Worm (Caenorhabditis elegans) whole organism, young adult: ENCODE measurements around the gene lgc-46.

Experiments
- B0019.2 ChIP-seq: fragments of 200-800 bp; sonication (Bioruptor generic); conservative IDR thresholded peaks from 2 replicates; pipeline ENCODE4 v1.3.6; 2022; ENCODE audit warnings: missing genetic modification reagents, missing genetic modification characterization, missing compliant biosample characterization
- B0261.1 ChIP-seq: sonication (generic microtip); optimal IDR thresholded peaks from 2 replicates; lab custom pipeline; 2016; ENCODE audit warnings: mild to moderate bottlenecking, missing genetic modification characterization, moderate library complexity, missing compliant biosample characterization
- C06A6.2 ChIP-seq: fragments of 200-800 bp; sonication (Bioruptor generic); conservative IDR thresholded peaks from 2 replicates; pipeline ENCODE4 v1.3.6; 2022; ENCODE audit warnings: missing genetic modification characterization, missing compliant biosample characterization
- F55B11.4 ChIP-seq: sonication (generic microtip); optimal IDR thresholded peaks from 2 replicates; lab custom pipeline; 2016; ENCODE audit warnings: missing compliant biosample characterization, missing genetic modification characterization, borderline replicate concordance; ENCODE audit not compliant: insufficient read depth
- F57C9.4 ChIP-seq: sonication (generic microtip); optimal IDR thresholded peaks from 2 replicates; lab custom pipeline; 2017; ENCODE audit warnings: mild to moderate bottlenecking, missing genetic modification characterization, missing compliant biosample characterization
- K11D2.4 ChIP-seq: fragments of 200-800 bp; sonication (Bioruptor generic); IDR thresholded peaks from 2 replicates; pipeline ENCODE4 v1.3.6; 2022; ENCODE audit warnings: missing genetic modification reagents, missing genetic modification characterization, missing compliant biosample characterization
- T26A5.8 ChIP-seq: sonication (generic microtip); optimal IDR thresholded peaks from 2 replicates; lab custom pipeline; 2016; ENCODE audit warnings: missing genetic modification characterization, missing compliant biosample characterization
- Y67H2A.10 ChIP-seq: fragments of 200-800 bp; sonication (Bioruptor generic); conservative IDR thresholded peaks from 2 replicates; pipeline ENCODE4 v1.3.6; 2022; ENCODE audit warnings: missing genetic modification reagents, missing genetic modification characterization, missing compliant biosample characterization
- Y79H2A.3 ChIP-seq: fragments of 200-800 bp; sonication (Bioruptor generic); conservative IDR thresholded peaks from 2 replicates; pipeline ENCODE4 v1.3.6; 2022; ENCODE audit warnings: missing genetic modification reagents, missing genetic modification characterization, missing compliant biosample characterization
- Y95B8A.8 ChIP-seq: fragments of 200-800 bp; sonication (Bioruptor generic); IDR thresholded peaks from 2 replicates; pipeline ENCODE4 v1.3.6; 2022; ENCODE audit warnings: missing genetic modification reagents, missing genetic modification characterization, missing compliant biosample characterization
- akir-1 ChIP-seq: fragments of 200-800 bp; sonication (Bioruptor generic); optimal IDR thresholded peaks from 2 replicates; lab custom pipeline; 2018; ENCODE audit warnings: mild to moderate bottlenecking, missing genetic modification characterization, moderate library complexity, missing compliant biosample characterization
- attf-3 ChIP-seq: fragments of 200-800 bp; sonication (Bioruptor generic); conservative IDR thresholded peaks from 2 replicates; pipeline ENCODE4 v1.3.6; 2022; ENCODE audit warnings: missing genetic modification reagents, missing genetic modification characterization, missing compliant biosample characterization
- attf-6 ChIP-seq: fragments of 200-800 bp; sonication (Bioruptor generic); IDR thresholded peaks from 2 replicates; pipeline ENCODE4 v1.3.6; 2022; ENCODE audit warnings: missing genetic modification reagents, missing genetic modification characterization, missing compliant biosample characterization
- bed-2 ChIP-seq: fragments of 200-800 bp; sonication (Bioruptor generic); IDR thresholded peaks from 2 replicates; pipeline ENCODE4 v1.3.6; 2022; ENCODE audit warnings: missing genetic modification reagents, missing genetic modification characterization, missing compliant biosample characterization
- cebp-2 ChIP-seq: fragments of 200-800 bp; sonication (Bioruptor generic); IDR thresholded peaks from 2 replicates; pipeline ENCODE4 v1.3.6; 2022; ENCODE audit warnings: missing genetic modification characterization, missing compliant biosample characterization
- ceh-100 ChIP-seq: fragments of 200-800 bp; sonication (Bioruptor generic); IDR thresholded peaks from 2 replicates; pipeline ENCODE4 v1.3.6; 2022; ENCODE audit warnings: missing genetic modification reagents, missing genetic modification characterization, missing compliant biosample characterization
- ceh-91 ChIP-seq: fragments of 200-800 bp; sonication (Bioruptor generic); IDR thresholded peaks from 2 replicates; pipeline ENCODE4 v1.3.6; 2022; ENCODE audit warnings: missing genetic modification reagents, missing genetic modification characterization, missing compliant biosample characterization
- dpff-1 ChIP-seq: sonication (generic microtip); optimal IDR thresholded peaks from 2 replicates; lab custom pipeline; 2017; ENCODE audit warnings: mild to moderate bottlenecking, missing genetic modification characterization, missing compliant biosample characterization
- egl-18 ChIP-seq: fragments of 200-800 bp; sonication (Bioruptor generic); IDR thresholded peaks from 2 replicates; pipeline ENCODE4 v1.3.6; 2022; ENCODE audit warnings: missing genetic modification reagents, missing genetic modification characterization, missing compliant biosample characterization
- hlh-12 ChIP-seq: sonication (generic microtip); optimal IDR thresholded peaks from 2 replicates; lab custom pipeline; 2016; ENCODE audit warnings: missing genetic modification characterization, missing compliant biosample characterization
- hlh-26 ChIP-seq: fragments of 200-800 bp; sonication (Bioruptor generic); conservative IDR thresholded peaks from 2 replicates; pipeline ENCODE4 v1.3.6; 2022; ENCODE audit warnings: missing genetic modification reagents, missing genetic modification characterization, missing compliant biosample characterization
- lin-40 ChIP-seq: sonication (generic microtip); optimal IDR thresholded peaks from 2 replicates; lab custom pipeline; 2016; ENCODE audit warnings: missing genetic modification characterization, mild to moderate bottlenecking, missing compliant biosample characterization, missing genotype, missing genetic modification reagents
- lsl-1 ChIP-seq: fragments of 200-800 bp; sonication (Bioruptor generic); optimal IDR thresholded peaks from 2 replicates; lab custom pipeline; 2018; ENCODE audit warnings: mild to moderate bottlenecking, missing genetic modification characterization, moderate library complexity, missing compliant biosample characterization
- madf-3 ChIP-seq: fragments of 200-800 bp; sonication (Bioruptor generic); IDR thresholded peaks from 2 replicates; pipeline ENCODE4 v1.3.6; 2022; ENCODE audit warnings: missing genetic modification reagents, missing genetic modification characterization, missing compliant biosample characterization
- mes-4 ChIP-seq: sonication (generic microtip); optimal IDR thresholded peaks from 2 replicates; lab custom pipeline; 2016; ENCODE audit warnings: missing genotype, missing genetic modification characterization, missing compliant biosample characterization
- mxl-1 ChIP-seq: sonication (generic microtip); optimal IDR thresholded peaks from 2 replicates; lab custom pipeline; 2016; ENCODE audit warnings: missing genetic modification characterization, missing compliant biosample characterization
- pbrm-1 ChIP-seq: fragments of 200-800 bp; sonication (Bioruptor generic); IDR thresholded peaks from 2 replicates; pipeline ENCODE4 v1.3.6; 2022; ENCODE audit warnings: missing genetic modification reagents, missing genetic modification characterization, missing compliant biosample characterization
- pha-4 ChIP-seq: fragments of 150-350 bp; sonication (generic microtip); optimal IDR thresholded peaks from 2 replicates; lab custom pipeline; 2014; ENCODE audit warnings: missing biosample characterization, missing genetic modification reagents, missing genetic modification characterization
- rec-8 ChIP-seq, 2 experiments: sonication (generic microtip); optimal IDR thresholded peaks; 2 replicates each; lab custom pipeline; 2016; ENCODE audit warnings: mild to moderate bottlenecking in 2 of 2, missing genetic modification characterization in 2 of 2, missing genetic modification reagents in 2 of 2, missing genotype in 2 of 2, missing biosample characterization in 1 of 2, missing compliant biosample characterization in 1 of 2, moderate library complexity in 1 of 2
- sdz-38 ChIP-seq: sonication (generic microtip); optimal IDR thresholded peaks from 2 replicates; lab custom pipeline; 2016; ENCODE audit warnings: missing genotype, missing genetic modification characterization, missing compliant biosample characterization
- snpc-1.1 ChIP-seq: sonication (generic microtip); optimal IDR thresholded peaks from 2 replicates; lab custom pipeline; 2017; ENCODE audit warnings: missing genetic modification characterization, mild to moderate bottlenecking, missing compliant biosample characterization, antibody characterized with exemption, moderate library complexity, missing genotype, missing genetic modification reagents; ENCODE audit not compliant: insufficient read depth
- snpc-1.3 ChIP-seq: sonication (generic microtip); optimal IDR thresholded peaks from 2 replicates; lab custom pipeline; 2017; ENCODE audit warnings: missing genetic modification characterization, mild to moderate bottlenecking, missing compliant biosample characterization, antibody characterized with exemption, moderate library complexity, missing genotype, missing genetic modification reagents; ENCODE audit not compliant: insufficient read depth
- unc-130 ChIP-seq: sonication (generic microtip); optimal IDR thresholded peaks from 2 replicates; lab custom pipeline; 2016; ENCODE audit warnings: missing genetic modification reagents, missing genetic modification characterization, missing compliant biosample characterization
- unc-62 ChIP-seq: fragments of 150-350 bp; optimal IDR thresholded peaks from 2 replicates; lab custom pipeline; 2014; ENCODE audit warnings: missing biosample characterization, missing genetic modification reagents, missing genetic modification characterization
- ztf-26 ChIP-seq: sonication (generic microtip); optimal IDR thresholded peaks from 2 replicates; lab custom pipeline; 2017; ENCODE audit warnings: missing genetic modification characterization, missing compliant biosample characterization

lgc-46 gene

DNA sequence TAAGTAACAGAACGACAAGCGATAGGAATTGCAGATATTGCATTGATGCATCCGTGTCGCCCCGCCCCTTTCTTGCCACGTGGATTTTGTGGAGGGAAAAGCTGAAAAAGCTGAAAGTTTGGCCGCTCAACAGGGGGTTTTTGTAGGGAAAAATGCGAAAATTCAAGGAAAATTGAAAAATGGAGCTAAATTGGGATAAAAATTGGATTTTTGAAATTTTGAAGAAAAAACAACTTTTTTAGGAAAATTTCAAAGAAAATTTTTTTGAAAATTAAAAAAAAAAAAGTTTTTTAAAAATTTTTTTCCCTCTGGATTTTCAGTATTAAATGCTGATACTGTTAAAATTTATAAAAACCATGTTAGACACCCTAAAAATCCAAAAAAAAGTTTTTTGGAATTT is at the start of gene lgc-46:
Gene lgc-46 (minus strand): TSS at position 101 of the 400 bp plus-strand sequence.
- TF ChIP-seq snpc-1.3 (tag; lab: Kevin White, UChicago) (no peak), lin-40 (tag; lab: Kevin White, UChicago) (no peak), mes-4 (tag; lab: Kevin White, UChicago) (no peak), B0019.2 (GFP tag; lab: Robert Waterston, UW) (no peak), ceh-100 (GFP tag; lab: Robert Waterston, UW) (no peak), K11D2.4 (GFP tag; lab: Robert Waterston, UW) (no peak), T26A5.8 (tag; lab: Kevin White, UChicago) (no peak), snpc-1.1 (tag; lab: Kevin White, UChicago) (no peak), ceh-91 (GFP tag; lab: Robert Waterston, UW) (no peak), egl-18 (GFP tag; lab: Robert Waterston, UW) (no peak)

DNA sequence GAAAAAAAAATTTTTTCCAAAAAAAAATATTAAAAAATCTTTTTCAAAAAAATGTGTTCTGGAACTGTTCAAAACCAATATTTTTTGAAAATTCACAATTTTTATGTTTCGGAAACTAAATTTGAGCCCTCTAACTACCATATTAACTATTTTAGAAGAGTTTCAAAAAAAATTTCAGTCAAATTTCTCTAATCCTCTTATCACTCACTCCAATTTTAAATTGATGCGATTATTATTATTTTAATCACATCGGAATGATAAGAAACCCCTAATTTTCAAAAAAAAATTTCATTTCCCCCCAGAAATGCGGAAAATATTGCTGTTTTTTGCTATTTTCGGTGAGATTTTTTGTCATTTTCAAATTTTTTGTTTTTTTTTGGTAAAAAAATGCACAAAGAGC is 45.9 kb upstream of the lgc-46 start, which contains the start of gene nspg-8:
Gene nspg-8 (plus strand): TSS at position 301 of the 400 bp plus-strand sequence.
- TF ChIP-seq sdz-38 (tag; lab: Kevin White, UChicago) (no peak), C06A6.2 (GFP tag; lab: Robert Waterston, UW) (no peak), dpff-1 (tag; lab: Kevin White, UChicago) (no peak), attf-3 (GFP tag; lab: Robert Waterston, UW) (no peak), lsl-1 (GFP tag; lab: Kevin White, UChicago) (no peak), Y79H2A.3 (no peak), F57C9.4 (tag; lab: Kevin White, UChicago) (no peak), egl-18 (GFP tag; lab: Robert Waterston, UW) (no peak)

DNA sequence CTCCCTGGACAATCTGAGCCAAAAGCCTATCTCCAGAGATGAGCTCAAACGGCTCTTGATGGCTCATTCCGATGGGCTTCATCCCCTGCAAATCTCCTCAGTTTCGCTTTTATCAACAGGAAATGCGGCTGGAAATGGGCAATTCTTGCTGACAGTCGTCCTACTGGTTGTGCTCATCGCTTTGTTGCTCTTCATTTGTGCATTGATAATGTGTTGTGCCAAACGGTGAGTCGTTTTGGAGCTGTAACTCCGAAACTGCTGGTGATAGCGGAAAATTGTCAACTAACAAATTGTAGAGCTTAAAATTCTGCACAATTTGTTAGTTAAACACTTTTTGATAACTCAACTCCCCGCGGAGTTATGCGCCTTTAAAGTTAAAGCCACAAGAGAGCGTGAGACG is 43.2 kb upstream of the lgc-46 start:
- TF ChIP-seq akir-1 (GFP tag; lab: Kevin White, UChicago) = no peak
- no peak for TF ChIP-seq unc-62
- TF ChIP-seq cebp-2 (GFP tag; lab: Robert Waterston, UW) = no peak
- TF ChIP-seq F55B11.4 (tag; lab: Kevin White, UChicago) = no peak
- TF ChIP-seq Y95B8A.8 (GFP tag; lab: Robert Waterston, UW) = no peak
- no peak for TF ChIP-seq attf-6 (GFP tag; lab: Robert Waterston, UW)
- TF ChIP-seq C06A6.2 (GFP tag; lab: Robert Waterston, UW) = no peak
- TF ChIP-seq hlh-12 (tag; lab: Kevin White, UChicago) = no peak
- no peak for TF ChIP-seq rec-8 (tag; optimal IDR thresholded peaks at IDR 0.05; lab: Kevin White, UChicago)
- no peak for TF ChIP-seq pbrm-1 (GFP tag; lab: Robert Waterston, UW)
- no peak for TF ChIP-seq pha-4
- TF ChIP-seq B0261.1 (tag; lab: Kevin White, UChicago) = no peak
- no peak for TF ChIP-seq unc-130 (GFP tag; lab: Kevin White, UChicago)
- no peak for TF ChIP-seq mxl-1
- no peak for TF ChIP-seq bed-2 (GFP tag; lab: Robert Waterston, UW)
- TF ChIP-seq hlh-26 = no peak
- no peak for TF ChIP-seq Y67H2A.10 (GFP tag; lab: Robert Waterston, UW)
- no peak for TF ChIP-seq madf-3 (GFP tag; lab: Robert Waterston, UW)
- TF ChIP-seq ztf-26 (tag; lab: Kevin White, UChicago) = no peak
